Fruit fly (Drosophila melanogaster) whole organism, wandering third instar larva: ENCODE results near the gene ebi.

Experiments
- Vsx2 ChIP-seq: fragments of 200-300, 225-300 bp; sonication (Bioruptor generic); optimal IDR thresholded peaks from 2 replicates; lab custom pipeline; 2018; ENCODE audit warnings: missing biosample characterization, missing genetic modification characterization; ENCODE audit not compliant: partially characterized antibody
- jim ChIP-seq: fragments of 175-275, 200-325 bp; sonication (Bioruptor generic); optimal IDR thresholded peaks from 2 replicates; lab custom pipeline; 2016; ENCODE audit warnings: missing biosample characterization, mild to moderate bottlenecking, missing genetic modification characterization
- lola ChIP-seq: fragments of >200 bp; optimal IDR thresholded peaks from 2 replicates; lab custom pipeline; 2017; ENCODE audit warnings: missing biosample characterization, missing genetic modification characterization
- rgr ChIP-seq: fragments of 200-800 bp; sonication (Bioruptor generic); optimal IDR thresholded peaks from 3 replicates; lab custom pipeline; 2016; ENCODE audit warnings: missing biosample characterization, mild to moderate bottlenecking, missing genetic modification characterization
- usp ChIP-seq: fragments of >200 bp; optimal IDR thresholded peaks from 2 replicates; lab custom pipeline; 2017; ENCODE audit warnings: missing biosample characterization, missing genetic modification characterization
- woc ChIP-seq: sonication (Bioruptor generic); optimal IDR thresholded peaks from 2 replicates; lab custom pipeline; 2016; ENCODE audit warnings: missing biosample characterization, mild to moderate bottlenecking, missing genetic modification characterization

- no peak for TF ChIP-seq Vsx2
- peak; percentile 83 for TF ChIP-seq rgr (GFP tag; lab: Kevin White, UChicago)
- TF ChIP-seq lola, result no peak
- TF ChIP-seq woc (GFP tag; lab: Kevin White, UChicago), result peak; percentile 97
- TF ChIP-seq jim (GFP tag; lab: Kevin White, UChicago), result no peak
- no peak for TF ChIP-seq usp (GFP tag; lab: Kevin White, UChicago)
Measured at dm6 chr2L:414593-415399, at the start of gene ebi, which contains the start of gene AP-2alpha.
